Worm (Caenorhabditis elegans) whole organism, L4 larva: Measurements from ENCODE around the gene str-12.
A peak's percentile ranks its signal among the peaks of the same experiment; 100 is the strongest.

Source experiments
- F10B5.3 ChIP-seq: sonication (generic microtip); optimal IDR thresholded peaks from 2 replicates; lab custom pipeline; 2016; ENCODE audit warnings: mild to moderate bottlenecking, missing genetic modification characterization, missing compliant biosample characterization
- F37D6.2 ChIP-seq: sonication (generic microtip); optimal IDR thresholded peaks from 2 replicates; lab custom pipeline; 2016; ENCODE audit warnings: mild to moderate bottlenecking, missing genetic modification characterization, missing compliant biosample characterization
- T26A8.4 ChIP-seq: fragments of 200-800 bp; sonication (Bioruptor generic); IDR thresholded peaks from 2 replicates; pipeline ENCODE4 v1.3.6; 2022; ENCODE audit warnings: missing genetic modification characterization, missing compliant biosample characterization
- Y105C5A.15 ChIP-seq: fragments of 200-800 bp; sonication (Bioruptor generic); IDR thresholded peaks from 2 replicates; pipeline ENCODE4 v1.3.6; 2022; ENCODE audit warnings: missing genetic modification characterization, missing compliant biosample characterization
- Y48G9A.11 ChIP-seq: fragments of 200-800 bp; sonication (Bioruptor generic); IDR thresholded peaks from 2 replicates; pipeline ENCODE4 v1.3.6; 2022; ENCODE audit warnings: missing genetic modification reagents, missing genetic modification characterization, missing compliant biosample characterization
- aha-1 ChIP-seq: fragments of 150-350 bp; peaks from one replicate; lab custom pipeline; 2014; ENCODE audit warnings: missing biosample characterization, missing genetic modification characterization
- aly-2 ChIP-seq: sonication (generic microtip); optimal IDR thresholded peaks from 2 replicates; lab custom pipeline; 2018; ENCODE audit warnings: missing biosample characterization, missing genetic modification characterization
- attf-4 ChIP-seq: sonication (generic microtip); optimal IDR thresholded peaks from 3 replicates; lab custom pipeline; 2017; ENCODE audit warnings: missing biosample characterization, missing genetic modification characterization
- ceh-20 ChIP-seq: fragments of 200-800 bp; sonication (Bioruptor generic); IDR thresholded peaks from 2 replicates; pipeline ENCODE4 v1.3.6; 2022; ENCODE audit warnings: missing genetic modification reagents, missing genetic modification characterization, missing compliant biosample characterization
- ceh-28 ChIP-seq: fragments of 150-350 bp; optimal IDR thresholded peaks from 2 replicates; lab custom pipeline; 2014; ENCODE audit warnings: missing biosample characterization, missing genetic modification reagents, missing genetic modification characterization
- ceh-44 ChIP-seq: fragments of 200-800 bp; sonication (Bioruptor generic); IDR thresholded peaks from 2 replicates; pipeline ENCODE4 v1.3.6; 2022; ENCODE audit warnings: missing genetic modification reagents, missing genetic modification characterization, missing compliant biosample characterization
- ces-1 ChIP-seq: fragments of 150-350 bp; sonication (generic microtip); optimal IDR thresholded peaks from 4 replicates; lab custom pipeline; 2014; ENCODE audit warnings: missing biosample characterization, missing genetic modification reagents, missing genetic modification characterization
- cey-2 ChIP-seq: sonication (generic microtip); optimal IDR thresholded peaks from 3 replicates; lab custom pipeline; 2017; ENCODE audit warnings: missing genetic modification characterization, mild to moderate bottlenecking, missing compliant biosample characterization, antibody characterized with exemption, borderline replicate concordance; ENCODE audit not compliant: insufficient read depth
- daf-12 ChIP-seq: fragments of 150-350 bp; optimal IDR thresholded peaks from 2 replicates; lab custom pipeline; 2014; ENCODE audit warnings: missing biosample characterization, missing genetic modification reagents, missing genetic modification characterization
- dmd-6 ChIP-seq: fragments of 200-800 bp; sonication (Bioruptor generic); IDR thresholded peaks from 2 replicates; pipeline ENCODE4 v1.3.6; 2022; ENCODE audit warnings: missing genetic modification reagents, missing genetic modification characterization, missing compliant biosample characterization
- fkh-10 ChIP-seq: fragments of 150-350 bp; optimal IDR thresholded peaks from 2 replicates; lab custom pipeline; 2014; ENCODE audit warnings: missing biosample characterization, missing genetic modification reagents, missing genetic modification characterization
- hmg-1.1 ChIP-seq: fragments of 200-800 bp; sonication (Bioruptor generic); IDR thresholded peaks from 2 replicates; pipeline ENCODE4 v1.3.6; 2022; ENCODE audit warnings: missing genetic modification reagents, missing genetic modification characterization, missing compliant biosample characterization
- lim-7 ChIP-seq: fragments of 200-800 bp; sonication (Bioruptor generic); IDR thresholded peaks from 2 replicates; pipeline ENCODE4 v1.3.6; 2022; ENCODE audit warnings: missing genetic modification characterization, missing compliant biosample characterization
- lin-13 ChIP-seq: fragments of 150-350 bp; optimal IDR thresholded peaks from 2 replicates; lab custom pipeline; 2014; ENCODE audit warnings: missing biosample characterization, missing genetic modification reagents, missing genetic modification characterization
- lin-39 ChIP-seq: fragments of 150-350 bp; optimal IDR thresholded peaks from 2 replicates; lab custom pipeline; 2014; ENCODE audit warnings: missing biosample characterization, missing genetic modification reagents, missing genetic modification characterization
- lir-3 ChIP-seq: sonication (generic microtip); optimal IDR thresholded peaks from 2 replicates; lab custom pipeline; 2016; ENCODE audit warnings: mild to moderate bottlenecking, missing genetic modification characterization, missing compliant biosample characterization
- madf-5 ChIP-seq, 2 experiments: fragments of 200-800 bp; sonication (Bioruptor generic); IDR thresholded peaks; 2 replicates each; pipeline ENCODE4 v1.3.6; 2022; ENCODE audit warnings: missing compliant biosample characterization in 2 of 2, missing genetic modification characterization in 2 of 2
- mdt-29 ChIP-seq: fragments of 200-800 bp; sonication (Bioruptor generic); IDR thresholded peaks from 2 replicates; pipeline ENCODE4 v1.3.6; 2022; ENCODE audit warnings: missing genetic modification reagents, missing genetic modification characterization, missing compliant biosample characterization
- mep-1 ChIP-seq: fragments of 150-350 bp; sonication (generic microtip); optimal IDR thresholded peaks from 3 replicates; lab custom pipeline; 2014; ENCODE audit warnings: missing biosample characterization, missing genetic modification characterization
- nhr-102 ChIP-seq: sonication (generic microtip); optimal IDR thresholded peaks from 2 replicates; lab custom pipeline; 2016; ENCODE audit warnings: mild to moderate bottlenecking, missing genetic modification characterization, moderate library complexity, missing compliant biosample characterization
- nhr-6 ChIP-seq: fragments of 150-350 bp; optimal IDR thresholded peaks from 2 replicates; lab custom pipeline; 2014; ENCODE audit warnings: missing biosample characterization, missing genetic modification characterization
- php-3 ChIP-seq: fragments of 200-800 bp; sonication (Bioruptor generic); IDR thresholded peaks from 2 replicates; pipeline ENCODE4 v1.3.6; 2022; ENCODE audit warnings: missing genetic modification reagents, missing genetic modification characterization, missing compliant biosample characterization
- saeg-2 ChIP-seq: fragments of 200-800 bp; sonication (Bioruptor generic); IDR thresholded peaks from 2 replicates; pipeline ENCODE4 v1.3.6; 2022; ENCODE audit warnings: missing genetic modification reagents, missing genetic modification characterization, missing compliant biosample characterization
- set-16 ChIP-seq: fragments of 200-800 bp; sonication (Bioruptor generic); IDR thresholded peaks from 2 replicates; pipeline ENCODE4 v1.3.6; 2022; ENCODE audit warnings: missing genetic modification reagents, missing genetic modification characterization, missing compliant biosample characterization
- snpc-4 ChIP-seq: fragments of 150-350 bp; optimal IDR thresholded peaks from 2 replicates; lab custom pipeline; 2014; ENCODE audit warnings: missing biosample characterization, missing genetic modification characterization
- spr-1 ChIP-seq: sonication (generic microtip); optimal IDR thresholded peaks from 2 replicates; lab custom pipeline; 2016; ENCODE audit warnings: mild to moderate bottlenecking, missing genetic modification characterization, missing compliant biosample characterization
- unc-62 ChIP-seq, 3 experiments: fragments of 150-350 bp in 1 of 3; sonication (generic microtip); optimal IDR thresholded peaks in 2 of 3; peaks in 1 of 3; 1 replicate in 1 of 3; 2 replicates in 2 of 3; lab custom pipeline; 2014 to 2017; ENCODE audit warnings: missing biosample characterization in 3 of 3, missing genetic modification characterization in 3 of 3, missing genetic modification reagents in 3 of 3, missing genotype in 1 of 3
- zip-11 ChIP-seq: fragments of 200-800 bp; sonication (Bioruptor generic); IDR thresholded peaks from 2 replicates; pipeline ENCODE4 v1.3.6; 2022; ENCODE audit warnings: missing genetic modification characterization, missing compliant biosample characterization
- ztf-7 ChIP-seq: fragments of 150-350 bp; optimal IDR thresholded peaks from 2 replicates; lab custom pipeline; 2014; ENCODE audit warnings: missing biosample characterization, missing genetic modification characterization

str-12 gene

ce11 chrV:15605045-15605444, 5.6 kb upstream of the str-12 start, which contains the start of gene fbxa-154:
fbxa-154 (minus strand) TSS chrV:15605145.
- TF ChIP-seq aha-1 (tag; lab: Kevin White, UChicago) (no peak), nhr-102 (no peak), unc-62 (GFP tag; optimal IDR thresholded peaks at IDR 0.05 in 1 of 2; lab: Kevin White, UChicago) (no peak), unc-62 (tag; optimal IDR thresholded peaks at IDR 0.05; lab: Kevin White, UChicago) (no peak), attf-4 (tag; lab: Kevin White, UChicago) (no peak), madf-5 (GFP tag; IDR thresholded peaks at IDR 0.05; lab: Robert Waterston, UW) (no peak), Y105C5A.15 (no peak), mep-1 (tag; lab: Kevin White, UChicago) (no peak), lim-7 (GFP tag; lab: Robert Waterston, UW) (no peak), lin-13 (GFP tag; lab: Kevin White, UChicago) (no peak)

DNA sequence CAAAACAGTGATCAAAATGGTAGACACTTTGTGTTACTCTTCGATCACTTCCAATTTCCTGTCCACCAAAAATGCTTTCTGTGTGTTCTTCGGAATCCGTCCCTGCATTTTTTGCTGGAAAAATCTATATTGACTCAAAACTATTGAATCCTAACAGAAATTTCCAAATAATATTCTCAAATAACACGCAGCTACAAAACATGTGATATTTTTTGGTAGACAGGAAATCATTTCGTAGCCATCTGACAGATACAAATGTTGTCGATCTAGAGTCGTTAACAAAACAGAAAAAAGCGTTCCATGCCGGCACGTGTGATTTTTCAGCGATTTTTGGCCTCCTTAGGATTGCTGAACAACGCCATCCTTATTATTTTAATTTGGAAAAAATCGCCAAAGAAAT, 2.2 kb downstream of the str-12 start, which contains the start of gene str-263:
TSS of gene str-263 (plus strand) at position 301 of the 400 bp plus-strand sequence.
- no peak for TF ChIP-seq Y105C5A.15
- no peak for TF ChIP-seq lir-3 (tag; lab: Kevin White, UChicago)
- TF ChIP-seq php-3 (GFP tag; lab: Robert Waterston, UW) = no peak
- no peak for TF ChIP-seq Y48G9A.11 (GFP tag; lab: Robert Waterston, UW)

ce11 chrV:15614534-15614933, 3.8 kb downstream of the str-12 start:
- TF ChIP-seq aly-2 (tag; lab: Kevin White, UChicago) = no peak
- peak; percentile 95 for TF ChIP-seq aha-1 (tag; lab: Kevin White, UChicago)

DNA sequence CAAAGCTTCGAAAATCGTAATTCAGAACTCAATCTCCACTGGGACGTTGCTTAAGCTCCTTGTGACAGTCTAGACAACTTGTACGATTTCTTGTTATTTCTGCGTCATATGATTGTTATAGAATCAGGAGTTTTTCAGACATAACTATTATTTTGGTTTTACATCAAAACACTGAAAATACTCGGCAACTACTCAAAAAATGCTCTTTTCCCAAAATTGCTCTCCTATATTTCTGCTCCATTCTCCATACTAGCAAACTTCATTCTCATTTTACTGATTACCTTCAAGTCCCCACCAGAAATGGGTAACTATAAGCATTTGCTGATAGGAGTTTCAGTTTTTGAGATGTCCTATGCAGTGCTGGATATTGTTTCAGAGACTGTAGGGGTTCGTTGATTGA, 10.8 kb downstream of the str-12 start, which contains the start of gene C55A1.1:
TSS of gene C55A1.1 (plus strand) at position 301 of the 400 bp plus-strand sequence.
- TF ChIP-seq cey-2 (tag; lab: Kevin White, UChicago) (no peak), ceh-28 (no peak), F10B5.3 (tag; lab: Kevin White, UChicago) (no peak), F37D6.2 (tag; lab: Kevin White, UChicago) (no peak), snpc-4 (no peak), mdt-29 (no peak), hmg-1.1 (no peak), saeg-2 (GFP tag; lab: Robert Waterston, UW) (no peak), lin-39 (no peak)

- no peak for TF ChIP-seq madf-5 (GFP tag; IDR thresholded peaks at IDR 0.05; lab: Robert Waterston, UW)
- no peak for TF ChIP-seq set-16 (GFP tag; lab: Robert Waterston, UW)
- no peak for TF ChIP-seq ceh-44 (GFP tag; lab: Robert Waterston, UW)
- TF ChIP-seq F10B5.3 (tag; lab: Kevin White, UChicago) = no peak
- TF ChIP-seq lin-13 (GFP tag; lab: Kevin White, UChicago) = no peak
- TF ChIP-seq daf-12 (tag; lab: Kevin White, UChicago) = no peak
- TF ChIP-seq nhr-102 = no peak
- TF ChIP-seq ces-1 (GFP tag; lab: Kevin White, UChicago) = no peak
- no peak for TF ChIP-seq T26A8.4 (GFP tag; lab: Robert Waterston, UW)
- TF ChIP-seq fkh-10 = no peak
These were observed 14.9 kb downstream of the str-12 start, which contains the start of gene C55A1.11 for ce11 chrV:15625561-15625960. C55A1.11 (plus strand) TSS chrV:15625861.

- TF ChIP-seq spr-1 (tag; lab: Kevin White, UChicago) (no peak), aha-1 (tag; lab: Kevin White, UChicago) (peak; percentile 8)
These were observed 18.9 kb downstream of the str-12 start, which contains the start of gene str-248 for ce11 chrV:15629543-15629942. str-248 (minus strand) TSS chrV:15629643.

DNA sequence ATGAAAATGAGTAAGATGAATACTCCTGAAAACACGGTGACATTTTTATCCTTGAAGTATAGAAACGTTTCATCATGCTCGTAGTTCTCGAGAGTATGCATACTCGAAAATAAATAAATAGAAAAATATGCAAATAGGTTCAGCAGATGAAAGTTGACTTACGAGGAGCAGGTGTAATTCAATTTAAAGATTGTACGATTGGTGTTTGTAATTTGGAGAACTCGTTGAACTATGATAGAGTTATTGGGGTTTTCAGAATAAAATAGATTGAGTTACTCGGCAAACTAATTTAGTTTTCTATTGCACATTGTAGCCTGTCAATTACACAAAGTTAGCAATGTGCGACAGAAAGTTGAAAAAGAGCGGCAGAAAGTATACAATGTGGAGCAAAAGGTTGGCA, 28.2 kb downstream of the str-12 start, which contains the start of gene srz-44:
TSS of gene srz-44 (minus strand) at position 101 of the 400 bp plus-strand sequence.
- no peak for TF ChIP-seq dmd-6 (GFP tag; lab: Robert Waterston, UW)
- TF ChIP-seq ztf-7 (tag; lab: Kevin White, UChicago) = no peak
- no peak for TF ChIP-seq zip-11 (GFP tag; lab: Robert Waterston, UW)
- TF ChIP-seq ceh-20 (GFP tag; lab: Robert Waterston, UW) = no peak
- no peak for TF ChIP-seq lim-7 (GFP tag; lab: Robert Waterston, UW)
- no peak for TF ChIP-seq nhr-6 (tag; lab: Kevin White, UChicago)
- no peak for TF ChIP-seq snpc-4
